Fruit fly (Drosophila melanogaster): ENCODE data around the gene Eig71Ee.

Eig71Ee gene

DNA sequence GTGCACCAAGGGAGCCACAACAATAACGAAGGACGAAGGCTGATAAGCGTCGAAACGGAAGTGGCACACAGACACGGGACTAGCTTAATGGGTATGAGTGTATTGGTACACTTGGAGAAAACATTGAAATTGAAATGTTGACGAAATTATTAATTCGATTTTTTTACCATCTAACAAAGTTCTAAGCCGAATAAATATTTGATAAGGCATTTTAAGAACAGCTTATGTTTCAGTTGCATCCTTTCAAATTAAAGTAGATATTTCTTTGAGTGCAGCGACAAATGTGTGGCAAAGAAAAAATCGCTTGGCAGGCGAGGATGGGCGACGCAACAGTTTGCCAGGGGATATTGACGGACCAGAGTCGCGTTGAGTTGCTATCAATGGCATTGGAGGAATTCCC is 15.8 kb downstream of the Eig71Ee start (continued):
- no peak for TF ChIP-seq mirr (GFP tag; optimal IDR thresholded peaks at IDR 0.05)
- TF ChIP-seq zfh2 (GFP tag; optimal IDR thresholded peaks at IDR 0.05): no peak
- no peak for TF ChIP-seq wek (GFP tag; optimal IDR thresholded peaks at IDR 0.05)
- no peak for TF ChIP-seq prd (optimal IDR thresholded peaks at IDR 0.05)
- peak; percentile 58; the same call in 1 of the 3 replicates for TF ChIP-seq prd (GFP tag; IDR thresholded peaks at IDR 0.05)
- no peak for TF ChIP-seq hkb (optimal IDR thresholded peaks at IDR 0.05)
- TF ChIP-seq hkb (GFP tag; IDR thresholded peaks at IDR 0.05): no peak
- TF ChIP-seq CG6791 (GFP tag; IDR thresholded peaks at IDR 0.05; ENCODE audit: partially characterized antibody): no peak
- TF ChIP-seq ap (GFP tag; IDR thresholded peaks at IDR 0.05): no peak
- TF ChIP-seq CG5245 (GFP tag; optimal IDR thresholded peaks at IDR 0.05): no peak
- peak; percentile 26 for TF ChIP-seq Oli (tag; optimal IDR thresholded peaks at IDR 0.05)
- TF ChIP-seq dysf (GFP tag; IDR thresholded peaks at IDR 0.05): no peak
- TF ChIP-seq CG1602 (GFP tag; optimal IDR thresholded peaks at IDR 0.05): peak; percentile 0
- TF ChIP-seq pb (GFP tag; optimal IDR thresholded peaks at IDR 0.05): no peak
- peak; percentile 5 for TF ChIP-seq trem (tag; optimal IDR thresholded peaks at IDR 0.05)
- no peak for TF ChIP-seq CG16779 (GFP tag; IDR thresholded peaks at IDR 0.05)
- peak in 1 of 2 experiments; percentile 40 for TF ChIP-seq chif (GFP tag; optimal IDR thresholded peaks at IDR 0.05)
- no peak for TF ChIP-seq CG3407 (GFP tag; optimal IDR thresholded peaks at IDR 0.05)
- TF ChIP-seq Meics (GFP tag; optimal IDR thresholded peaks at IDR 0.05): no peak
- TF ChIP-seq chn (GFP tag; optimal IDR thresholded peaks at IDR 0.05): peak; percentile 9
- TF ChIP-seq CG5953 (GFP tag; IDR thresholded peaks at IDR 0.05): no peak
- TF ChIP-seq D19B (GFP tag; optimal IDR thresholded peaks at IDR 0.05): no peak
- TF ChIP-seq CG11085 (GFP tag; IDR thresholded peaks at IDR 0.05): no peak
- peak; percentile 21 for TF ChIP-seq fd102C (GFP tag; optimal IDR thresholded peaks at IDR 0.05)
- no peak for TF ChIP-seq D (optimal IDR thresholded peaks at IDR 0.05)
- no peak for TF ChIP-seq D (GFP tag; optimal IDR thresholded peaks at IDR 0.05)
- no peak for TF ChIP-seq peb (GFP tag; IDR thresholded peaks at IDR 0.05)
- TF ChIP-seq CG1024 (GFP tag; IDR thresholded peaks at IDR 0.05): no peak
- TF ChIP-seq zen (tag; optimal IDR thresholded peaks at IDR 0.05): no peak
- TF ChIP-seq CG12391 (tag; optimal IDR thresholded peaks at IDR 0.05): peak; percentile 23
- no peak for TF ChIP-seq CG15011 (GFP tag; optimal IDR thresholded peaks at IDR 0.05)
- no peak for TF ChIP-seq Ets65A (GFP tag)
- no peak for TF ChIP-seq CG11247 (GFP tag; IDR thresholded peaks at IDR 0.05)
- no peak for TF ChIP-seq CG15514 (GFP tag; optimal IDR thresholded peaks at IDR 0.05)
- no peak for TF ChIP-seq Xbp1 (GFP tag; optimal IDR thresholded peaks at IDR 0.05)
- peak; percentile 16 for TF ChIP-seq CG11504 (tag; optimal IDR thresholded peaks at IDR 0.05)
- TF ChIP-seq br (optimal IDR thresholded peaks at IDR 0.05): no peak
- TF ChIP-seq CG10462 (GFP tag; optimal IDR thresholded peaks at IDR 0.05): no peak
- no peak for TF ChIP-seq tx (GFP tag; optimal IDR thresholded peaks at IDR 0.05)
- TF ChIP-seq sens (GFP tag): peak; percentile 36
- no peak for TF ChIP-seq pfk (GFP tag; optimal IDR thresholded peaks at IDR 0.05)
- TF ChIP-seq CG31224 (GFP tag; IDR thresholded peaks at IDR 0.05): no peak
- 0 out of 3 replicates have a peak, but pooled peaks have one; percentile 35 for TF ChIP-seq row (GFP tag; IDR thresholded peaks at IDR 0.05)
- TF ChIP-seq CG12236 (GFP tag; optimal IDR thresholded peaks at IDR 0.05): no peak
- TF ChIP-seq CG3995 (GFP tag; optimal IDR thresholded peaks at IDR 0.05): no peak
- TF ChIP-seq Antp (GFP tag; optimal IDR thresholded peaks at IDR 0.05): peak; percentile 17
- TF ChIP-seq CG6689 (GFP tag; IDR thresholded peaks at IDR 0.05): peak; percentile 34; the same call in 1 of the 2 replicates
- TF ChIP-seq NC2β (GFP tag; optimal IDR thresholded peaks at IDR 0.05): peak; percentile 1
- TF ChIP-seq Ada2b (GFP tag; IDR thresholded peaks at IDR 0.05): no peak
- TF ChIP-seq Nf-YB (GFP tag; optimal IDR thresholded peaks at IDR 0.05): no peak
- TF ChIP-seq zfh1 (GFP tag; IDR thresholded peaks at IDR 0.05): no peak
- peak; percentile 2 for TF ChIP-seq CG7556 (GFP tag; optimal IDR thresholded peaks at IDR 0.05)
- TF ChIP-seq ato (GFP tag; IDR thresholded peaks at IDR 0.05; ENCODE audit: partially characterized antibody): no peak
- no peak for TF ChIP-seq HLHmδ (GFP tag; optimal IDR thresholded peaks at IDR 0.05)
